Worm (Caenorhabditis elegans) whole organism, early embryonic: ENCODE results near the gene F38A5.22.

Experiments used
- B0310.2 ChIP-seq: sonication (generic microtip); optimal IDR thresholded peaks from 2 replicates; lab custom pipeline; 2016; ENCODE audit warnings: mild to moderate bottlenecking, missing genetic modification characterization, missing compliant biosample characterization
- F13C5.2 ChIP-seq: sonication (generic microtip); optimal IDR thresholded peaks from 2 replicates; lab custom pipeline; 2017; ENCODE audit warnings: mild to moderate bottlenecking, missing genetic modification characterization, inconsistent platforms, missing compliant biosample characterization
- aly-1 ChIP-seq: sonication (generic microtip); optimal IDR thresholded peaks from 2 replicates; lab custom pipeline; 2016; ENCODE audit warnings: missing genetic modification characterization, missing compliant biosample characterization
- ama-1 ChIP-seq: fragments of 150-350 bp; optimal IDR thresholded peaks from 2 replicates; lab custom pipeline; 2014
- ceh-13 ChIP-seq: fragments of 200-800 bp; sonication (Bioruptor generic); optimal IDR thresholded peaks from 2 replicates; lab custom pipeline; 2018; ENCODE audit warnings: mild to moderate bottlenecking, missing genetic modification characterization, missing compliant biosample characterization
- ceh-36 ChIP-seq: sonication (generic microtip); optimal IDR thresholded peaks from 2 replicates; lab custom pipeline; 2016; ENCODE audit warnings: missing genetic modification characterization, inconsistent platforms, missing compliant biosample characterization
- ets-7 ChIP-seq: sonication (generic microtip); optimal IDR thresholded peaks from 2 replicates; lab custom pipeline; 2016; ENCODE audit warnings: missing genotype, missing genetic modification characterization, missing compliant biosample characterization
- flt-1 ChIP-seq: fragments of 200-800 bp; sonication (Bioruptor generic); IDR thresholded peaks from 2 replicates; pipeline ENCODE4 v1.3.6; 2022; ENCODE audit warnings: missing genetic modification characterization, missing compliant biosample characterization
- hmbx-1 ChIP-seq: sonication (generic microtip); optimal IDR thresholded peaks from 2 replicates; lab custom pipeline; 2016; ENCODE audit warnings: mild to moderate bottlenecking, missing genetic modification characterization, missing compliant biosample characterization
- hmg-4 ChIP-seq: fragments of 200-800 bp; sonication (Bioruptor generic); optimal IDR thresholded peaks from 2 replicates; lab custom pipeline; 2018; ENCODE audit warnings: mild to moderate bottlenecking, missing genetic modification characterization, missing compliant biosample characterization
- hnd-1 ChIP-seq: sonication (generic microtip); optimal IDR thresholded peaks from 2 replicates; lab custom pipeline; 2016; ENCODE audit warnings: missing genetic modification characterization, missing compliant biosample characterization
- pes-1 ChIP-seq: fragments of 200-800 bp; sonication (Bioruptor generic); IDR thresholded peaks from 2 replicates; pipeline ENCODE4 v1.3.6; 2022; ENCODE audit warnings: missing genetic modification reagents, missing genetic modification characterization, missing compliant biosample characterization
- scrt-1 ChIP-seq: fragments of 200-800 bp; sonication (Bioruptor generic); IDR thresholded peaks from 2 replicates; pipeline ENCODE4 v1.3.6; 2022; ENCODE audit warnings: missing genetic modification characterization, missing compliant biosample characterization
- sea-1 ChIP-seq: fragments of 200-800 bp; sonication (Bioruptor generic); conservative IDR thresholded peaks from 2 replicates; pipeline ENCODE4 v1.3.6; 2022; ENCODE audit warnings: missing genetic modification characterization, missing compliant biosample characterization
- tbx-11 ChIP-seq: fragments of 200-800 bp; sonication (Bioruptor generic); IDR thresholded peaks from 2 replicates; pipeline ENCODE4 v1.3.6; 2022; ENCODE audit warnings: missing genetic modification characterization, missing compliant biosample characterization
- tbx-37 ChIP-seq: fragments of 200-800 bp; sonication (Bioruptor generic); conservative IDR thresholded peaks from 2 replicates; pipeline ENCODE4 v1.3.6; 2022; ENCODE audit warnings: missing genetic modification reagents, missing genetic modification characterization, missing compliant biosample characterization
- tra-4 ChIP-seq: sonication (generic microtip); optimal IDR thresholded peaks from 2 replicates; lab custom pipeline; 2017; ENCODE audit warnings: missing genetic modification characterization, missing compliant biosample characterization

The F38A5.22 gene

ce11 chrIV:6590029-6590428, 5.7 kb downstream of the F38A5.22 start, which contains the start of the genes lec-11 and irld-7:
TSS of gene lec-11 (minus strand) at chrIV:6590154.
TSS of gene irld-7 (plus strand) at chrIV:6590360.
- TF ChIP-seq pes-1 (no peak), ceh-13 (GFP tag; lab: Kevin White, UChicago) (no peak), hmbx-1 (tag; lab: Kevin White, UChicago) (no peak), hnd-1 (no peak), tra-4 (tag; lab: Kevin White, UChicago) (no peak), sea-1 (GFP tag; lab: Robert Waterston, UW) (no peak), ceh-36 (tag; lab: Kevin White, UChicago) (no peak), scrt-1 (no peak), tbx-37 (no peak), tbx-11 (GFP tag; lab: Robert Waterston, UW) (no peak), ama-1 (lab: Kevin White, UChicago) (no peak), aly-1 (no peak), ets-7 (no peak), flt-1 (GFP tag; lab: Robert Waterston, UW) (no peak), hmg-4 (GFP tag; lab: Kevin White, UChicago) (no peak), F13C5.2 (tag; lab: Kevin White, UChicago) (no peak), B0310.2 (tag; lab: Kevin White, UChicago) (no peak)

- TF ChIP-seq tbx-37 (no peak), tra-4 (tag; lab: Kevin White, UChicago) (no peak), flt-1 (GFP tag; lab: Robert Waterston, UW) (no peak), sea-1 (GFP tag; lab: Robert Waterston, UW) (no peak), ceh-36 (tag; lab: Kevin White, UChicago) (no peak), pes-1 (no peak), tbx-11 (GFP tag; lab: Robert Waterston, UW) (no peak), ets-7 (no peak), F13C5.2 (tag; lab: Kevin White, UChicago) (no peak), ama-1 (lab: Kevin White, UChicago) (no peak), hnd-1 (no peak)
Measured at ce11 chrIV:6588080-6588613, 7.6 kb downstream of the F38A5.22 start.

- TF ChIP-seq ets-7 (no peak), F13C5.2 (tag; lab: Kevin White, UChicago) (peak; percentile 59)
Measured at ce11 chrIV:6585397-6585921, 10.3 kb downstream of the F38A5.22 start, which contains the start of the genes F38A5.2 and dnj-11. TSS of gene F38A5.2 (minus strand) at chrIV:6585400. TSS of gene dnj-11 (plus strand) at chrIV:6585871.

ce11 chrIV:6582604-6583003, 13.1 kb downstream of the F38A5.22 start, which contains the start of gene odr-8:
TSS of gene odr-8 (minus strand) at chrIV:6582704.
- TF ChIP-seq ceh-13 (GFP tag; lab: Kevin White, UChicago), result no peak
- TF ChIP-seq scrt-1, result no peak
- no peak for TF ChIP-seq sea-1 (GFP tag; lab: Robert Waterston, UW)
- no peak for TF ChIP-seq hmbx-1 (tag; lab: Kevin White, UChicago)
- no peak for TF ChIP-seq hnd-1
- no peak for TF ChIP-seq ama-1 (lab: Kevin White, UChicago)
- no peak for TF ChIP-seq hmg-4 (GFP tag; lab: Kevin White, UChicago)

- TF ChIP-seq ceh-36 (tag; lab: Kevin White, UChicago), result no peak
- TF ChIP-seq scrt-1, result no peak
- TF ChIP-seq tbx-11 (GFP tag; lab: Robert Waterston, UW), result no peak
- TF ChIP-seq F13C5.2 (tag; lab: Kevin White, UChicago), result no peak
- no peak for TF ChIP-seq tbx-37
- TF ChIP-seq tra-4 (tag; lab: Kevin White, UChicago), result no peak
- no peak for TF ChIP-seq ama-1 (lab: Kevin White, UChicago)
- no peak for TF ChIP-seq hnd-1
- TF ChIP-seq hmbx-1 (tag; lab: Kevin White, UChicago), result no peak
- TF ChIP-seq ets-7, result no peak
- TF ChIP-seq flt-1 (GFP tag; lab: Robert Waterston, UW), result no peak
Measured at ce11 chrIV:6581658-6582057, 14.1 kb downstream of the F38A5.22 start.

- TF ChIP-seq tbx-37 (no peak), scrt-1 (no peak), tbx-11 (GFP tag; lab: Robert Waterston, UW) (no peak), tra-4 (tag; lab: Kevin White, UChicago) (no peak), ama-1 (lab: Kevin White, UChicago) (no peak), sea-1 (GFP tag; lab: Robert Waterston, UW) (no peak), pes-1 (no peak), hmbx-1 (tag; lab: Kevin White, UChicago) (no peak), aly-1 (no peak)
Measured at ce11 chrIV:6577914-6578313, 17.8 kb downstream of the F38A5.22 start, which contains the start of gene C43G2.3. TSS of gene C43G2.3 (plus strand) at chrIV:6578214.

ce11 chrIV:6576728-6577101, 19.0 kb downstream of the F38A5.22 start:
- no peak for TF ChIP-seq ama-1 (lab: Kevin White, UChicago)
- no peak for TF ChIP-seq F13C5.2 (tag; lab: Kevin White, UChicago)
- TF ChIP-seq scrt-1, result no peak
- TF ChIP-seq hnd-1, result no peak
- no peak for TF ChIP-seq tra-4 (tag; lab: Kevin White, UChicago)
- TF ChIP-seq pes-1, result no peak
- TF ChIP-seq tbx-37, result no peak

- no peak for TF ChIP-seq ceh-13 (GFP tag; lab: Kevin White, UChicago)
- TF ChIP-seq ceh-36 (tag; lab: Kevin White, UChicago), result no peak
- TF ChIP-seq aly-1, result no peak
- TF ChIP-seq hnd-1, result no peak
- no peak for TF ChIP-seq ama-1 (lab: Kevin White, UChicago)
- TF ChIP-seq F13C5.2 (tag; lab: Kevin White, UChicago), result no peak
- no peak for TF ChIP-seq sea-1 (GFP tag; lab: Robert Waterston, UW)
- no peak for TF ChIP-seq hmbx-1 (tag; lab: Kevin White, UChicago)
- TF ChIP-seq flt-1 (GFP tag; lab: Robert Waterston, UW), result no peak
- no peak for TF ChIP-seq tra-4 (tag; lab: Kevin White, UChicago)
- no peak for TF ChIP-seq hmg-4 (GFP tag; lab: Kevin White, UChicago)
- no peak for TF ChIP-seq scrt-1
- TF ChIP-seq B0310.2 (tag; lab: Kevin White, UChicago), result no peak
- TF ChIP-seq pes-1, result no peak
- no peak for TF ChIP-seq ets-7
- TF ChIP-seq tbx-37, result no peak
- no peak for TF ChIP-seq tbx-11 (GFP tag; lab: Robert Waterston, UW)
Measured at ce11 chrIV:6575959-6576727, 19.6 kb downstream of the F38A5.22 start.
